Worm (Caenorhabditis elegans) whole organism, L4 larva: Measurements from ENCODE around the gene snf-9.

Experiments
- aly-2 ChIP-seq: sonication (generic microtip); optimal IDR thresholded peaks from 2 replicates; lab custom pipeline; 2018; ENCODE audit warnings: missing biosample characterization, missing genetic modification characterization
- ceh-82 ChIP-seq: sonication (generic microtip); optimal IDR thresholded peaks from 2 replicates; lab custom pipeline; 2017; ENCODE audit warnings: missing biosample characterization, missing genetic modification characterization
- ces-1 ChIP-seq: fragments of 150-350 bp; sonication (generic microtip); optimal IDR thresholded peaks from 4 replicates; lab custom pipeline; 2014; ENCODE audit warnings: missing biosample characterization, missing genetic modification reagents, missing genetic modification characterization
- dpl-1 ChIP-seq: fragments of 150-350 bp; optimal IDR thresholded peaks from 2 replicates; lab custom pipeline; 2014; ENCODE audit warnings: missing biosample characterization, missing genetic modification reagents, missing genetic modification characterization
- fos-1 ChIP-seq: fragments of 150-350 bp; optimal IDR thresholded peaks from 2 replicates; lab custom pipeline; 2014; ENCODE audit warnings: missing biosample characterization, missing genetic modification characterization
- madf-5 ChIP-seq, 2 experiments: fragments of 200-800 bp; sonication (Bioruptor generic); IDR thresholded peaks; 2 replicates each; pipeline ENCODE4 v1.3.6; 2022; ENCODE audit warnings: missing compliant biosample characterization in 2 of 2, missing genetic modification characterization in 2 of 2
- mdt-29 ChIP-seq: fragments of 200-800 bp; sonication (Bioruptor generic); IDR thresholded peaks from 2 replicates; pipeline ENCODE4 v1.3.6; 2022; ENCODE audit warnings: missing genetic modification reagents, missing genetic modification characterization, missing compliant biosample characterization
- nhr-11 ChIP-seq: fragments of 150-350 bp; optimal IDR thresholded peaks from 2 replicates; lab custom pipeline; 2014; ENCODE audit warnings: missing biosample characterization, missing genetic modification characterization
- nhr-41 ChIP-seq: fragments of 200-800 bp; sonication (Bioruptor generic); IDR thresholded peaks from 2 replicates; pipeline ENCODE4 v1.3.6; 2022; ENCODE audit warnings: missing genetic modification reagents, missing genetic modification characterization, missing compliant biosample characterization
- nhr-76 ChIP-seq: fragments of 150-350 bp; optimal IDR thresholded peaks from 2 replicates; lab custom pipeline; 2014; ENCODE audit warnings: missing biosample characterization, missing genetic modification characterization
- pha-4 ChIP-seq, 2 experiments: fragments of 150-350 bp in 1 of 2; fragments of 200-800 bp in 1 of 2; sonication (Bioruptor generic) in 1 of 2; IDR thresholded peaks in 1 of 2; optimal IDR thresholded peaks in 1 of 2; 2 replicates each; pipeline versions ENCODE4 v1.3.6 to Lab custom; 2014 to 2022; ENCODE audit warnings: missing genetic modification characterization in 2 of 2, missing genetic modification reagents in 2 of 2, missing biosample characterization in 1 of 2, missing compliant biosample characterization in 1 of 2
- pqm-1 ChIP-seq: sonication (generic microtip); optimal IDR thresholded peaks from 2 replicates; lab custom pipeline; 2017; ENCODE audit warnings: missing biosample characterization, missing genetic modification characterization
- zag-1 ChIP-seq: fragments of 150-350 bp; optimal IDR thresholded peaks from 2 replicates; lab custom pipeline; 2014; ENCODE audit warnings: missing biosample characterization, missing genetic modification characterization
- ztf-7 ChIP-seq: fragments of 150-350 bp; optimal IDR thresholded peaks from 2 replicates; lab custom pipeline; 2014; ENCODE audit warnings: missing biosample characterization, missing genetic modification characterization

DNA sequence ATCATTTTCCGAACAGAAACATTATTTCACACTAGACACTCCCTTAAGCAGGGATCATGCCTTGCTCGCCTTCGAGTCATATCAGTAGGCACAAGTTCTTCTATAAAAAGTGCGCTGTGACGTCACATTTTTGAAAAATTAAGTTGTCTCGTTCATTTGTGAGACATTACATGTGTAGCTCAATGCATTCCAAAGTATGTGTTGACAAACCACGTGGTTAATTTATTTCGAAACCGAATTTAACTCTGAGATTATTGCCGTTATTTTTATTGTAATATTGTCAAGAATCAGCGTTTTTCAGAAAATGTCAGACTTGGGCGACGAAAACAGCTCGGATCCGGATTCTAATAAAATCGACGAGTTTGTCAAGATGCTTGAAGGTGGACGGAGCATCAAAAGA lies 17.5 kb upstream of the snf-9 start, which contains the start of gene T28F3.5:
- TF ChIP-seq dpl-1 (GFP tag; lab: Kevin White, UChicago), result no peak
- TF ChIP-seq nhr-41 (GFP tag; lab: Robert Waterston, UW), result no peak
- no peak for TF ChIP-seq ztf-7 (tag; lab: Kevin White, UChicago)
- no peak for TF ChIP-seq nhr-76 (tag; lab: Kevin White, UChicago)
- TF ChIP-seq fos-1 (tag; lab: Kevin White, UChicago), result no peak
- TF ChIP-seq aly-2, result no peak
- TF ChIP-seq zag-1 (tag; lab: Kevin White, UChicago), result no peak
- TF ChIP-seq nhr-11 (tag; lab: Kevin White, UChicago), result no peak
- TF ChIP-seq mdt-29 (GFP tag; lab: Robert Waterston, UW), result no peak
- TF ChIP-seq pha-4 (GFP tag; IDR thresholded peaks at IDR 0.05; lab: Robert Waterston, UW), result no peak
- no peak for TF ChIP-seq pha-4 (tag; optimal IDR thresholded peaks at IDR 0.05; lab: Kevin White, UChicago)
- no peak for TF ChIP-seq madf-5 (GFP tag; IDR thresholded peaks at IDR 0.05; lab: Robert Waterston, UW)
- no peak for TF ChIP-seq ces-1
- TF ChIP-seq pqm-1 (tag; lab: Kevin White, UChicago), result no peak
- no peak for TF ChIP-seq ceh-82 (tag; lab: Kevin White, UChicago)
